Fruit fly (Drosophila melanogaster): ENCODE results near the gene CG9451.
"Not testable (repeated sequence)": the region's sequence is repeated elsewhere in the genome, so short reads cannot be mapped to it uniquely, and the experiment has no call there.

dm6 chr3L:19475478-19475877 lies 25.1 kb downstream of the CG9451 start, which contains the start of the genes CG18294 and CG32213:
- not testable (repeated sequence) for TF ChIP-seq CG4496 (GFP tag; IDR thresholded peaks at IDR 0.05); Snoo (tag; optimal IDR thresholded peaks at IDR 0.05); CG8159 (tag; optimal IDR thresholded peaks at IDR 0.05); D1 (tag; optimal IDR thresholded peaks at IDR 0.05); fd96Ca (GFP tag; IDR thresholded peaks at IDR 0.05); Pif1A (GFP tag; optimal IDR thresholded peaks at IDR 0.05); CG32121 (GFP tag; IDR thresholded peaks at IDR 0.05); CG15710 (tag; optimal IDR thresholded peaks at IDR 0.05); gl (tag; optimal IDR thresholded peaks at IDR 0.05); CG13204 (GFP tag; optimal IDR thresholded peaks at IDR 0.05); Ets98B (GFP tag; IDR thresholded peaks at IDR 0.05)
